Fruit fly (Drosophila melanogaster): ENCODE results near the gene sgl.

sgl gene

dm6 chr3L:6981823-6982222, 17.3 kb upstream of the sgl start (continued):
- no peak for TF ChIP-seq shn (GFP tag; optimal IDR thresholded peaks at IDR 0.05)
- TF ChIP-seq sens-2 (GFP tag; IDR thresholded peaks at IDR 0.05) = no peak
- TF ChIP-seq CG18011 (GFP tag; optimal IDR thresholded peaks at IDR 0.05) = no peak
- peak; percentile 25 for TF ChIP-seq org-1 (GFP tag; optimal IDR thresholded peaks at IDR 0.05)
- no peak for TF ChIP-seq CG31224 (GFP tag; IDR thresholded peaks at IDR 0.05)
- TF ChIP-seq CG3281 (GFP tag; optimal IDR thresholded peaks at IDR 0.05) = no peak
- no peak for TF ChIP-seq sr (GFP tag; IDR thresholded peaks at IDR 0.05)
- no peak for TF ChIP-seq CG2120 (GFP tag; optimal IDR thresholded peaks at IDR 0.05)
- peak; percentile 50; the same call in 1 of the 2 replicates for TF ChIP-seq ara (GFP tag; IDR thresholded peaks at IDR 0.05)
- TF ChIP-seq eve (GFP tag; optimal IDR thresholded peaks at IDR 0.05) = peak in 1 of 2 experiments; percentile 60
- TF ChIP-seq D19B (GFP tag; optimal IDR thresholded peaks at IDR 0.05) = no peak
- TF ChIP-seq CG12659 (GFP tag; optimal IDR thresholded peaks at IDR 0.05) = peak; percentile 33
- no peak for TF ChIP-seq cg (GFP tag; optimal IDR thresholded peaks at IDR 0.05)
- peak; percentile 16 for TF ChIP-seq CG18599 (GFP tag; optimal IDR thresholded peaks at IDR 0.05)
- TF ChIP-seq ewg (GFP tag; optimal IDR thresholded peaks at IDR 0.05) = no peak
- no peak for TF ChIP-seq Lpt (GFP tag; optimal IDR thresholded peaks at IDR 0.05)
- no peak for TF ChIP-seq kah (GFP tag; optimal IDR thresholded peaks at IDR 0.05)
- TF ChIP-seq yki (optimal IDR thresholded peaks at IDR 0.05) = no peak
- TF ChIP-seq CG7357 (GFP tag; IDR thresholded peaks at IDR 0.05) = no peak; the same call in 2 of the 3 replicates
- 0 out of 2 replicates have a peak, but pooled peaks have one; percentile 17 for TF ChIP-seq peb (GFP tag; IDR thresholded peaks at IDR 0.05)
- no peak for TF ChIP-seq CG7963 (GFP tag; IDR thresholded peaks at IDR 0.05; ENCODE audit: partially characterized antibody)
- no peak for TF ChIP-seq prd (optimal IDR thresholded peaks at IDR 0.05)
- TF ChIP-seq prd (GFP tag; IDR thresholded peaks at IDR 0.05) = peak; percentile 87; the same call in 2 of the 3 replicates
- TF ChIP-seq dysf (GFP tag; IDR thresholded peaks at IDR 0.05) = peak; percentile 40; the same call in 1 of the 3 replicates
- peak; percentile 59 for TF ChIP-seq tio (GFP tag; optimal IDR thresholded peaks at IDR 0.05)
- TF ChIP-seq nmo (GFP tag; optimal IDR thresholded peaks at IDR 0.05) = peak; percentile 72
- peak; percentile 57 for TF ChIP-seq CG14710 (tag; optimal IDR thresholded peaks at IDR 0.05)
- no peak for TF ChIP-seq hth (optimal IDR thresholded peaks at IDR 0.05)
- TF ChIP-seq run (tag; optimal IDR thresholded peaks at IDR 0.05) = no peak
- no peak for TF ChIP-seq ssp (GFP tag; IDR thresholded peaks at IDR 0.05)
- TF ChIP-seq Eip74EF (GFP tag; optimal IDR thresholded peaks at IDR 0.05) = no peak
- no peak for TF ChIP-seq C15 (GFP tag; IDR thresholded peaks at IDR 0.05)
- TF ChIP-seq Sry-δ (GFP tag; optimal IDR thresholded peaks at IDR 0.05) = peak; percentile 11
- TF ChIP-seq CG2129 (GFP tag; IDR thresholded peaks at IDR 0.05; ENCODE audit: partially characterized antibody) = no peak
- no peak for TF ChIP-seq ab (GFP tag; optimal IDR thresholded peaks at IDR 0.05)
- no peak for TF ChIP-seq CG3163 (GFP tag; optimal IDR thresholded peaks at IDR 0.05)
- TF ChIP-seq Vsx1 (GFP tag; optimal IDR thresholded peaks at IDR 0.05) = no peak
- peak; percentile 7 for TF ChIP-seq CG15011 (GFP tag; optimal IDR thresholded peaks at IDR 0.05)
- TF ChIP-seq p53 (GFP tag; optimal IDR thresholded peaks at IDR 0.05) = no peak
- peak; percentile 70 for TF ChIP-seq CG33557 (GFP tag; optimal IDR thresholded peaks at IDR 0.05)
- TF ChIP-seq esg (GFP tag; conservative IDR thresholded peaks at IDR 0.05) = no peak
- TF ChIP-seq CG13775 (GFP tag; optimal IDR thresholded peaks at IDR 0.05) = peak; percentile 60
- TF ChIP-seq D19A (tag; optimal IDR thresholded peaks at IDR 0.05) = peak; percentile 43
- TF ChIP-seq CG8089 (GFP tag; optimal IDR thresholded peaks at IDR 0.05) = no peak
- TF ChIP-seq bcd (GFP tag; optimal IDR thresholded peaks at IDR 0.05) = peak; percentile 38
- no peak for TF ChIP-seq B-H2 (GFP tag; optimal IDR thresholded peaks at IDR 0.05)
- peak; percentile 68 for TF ChIP-seq CG10959 (GFP tag; IDR thresholded peaks at IDR 0.05)
- TF ChIP-seq CG12104 (GFP tag; optimal IDR thresholded peaks at IDR 0.05) = peak; percentile 40
- TF ChIP-seq fd3F (GFP tag; optimal IDR thresholded peaks at IDR 0.05) = no peak
- TF ChIP-seq CG14860 (GFP tag; IDR thresholded peaks at IDR 0.05; ENCODE audit: partially characterized antibody) = no peak
- TF ChIP-seq kay (GFP tag; optimal IDR thresholded peaks at IDR 0.05) = no peak
- TF ChIP-seq CG7928 (GFP tag; optimal IDR thresholded peaks at IDR 0.05) = no peak

All from whole organism, embryonic.